Worm (Caenorhabditis elegans): ENCODE data around the gene K04G11.1.
A peak's percentile ranks its signal among the peaks of the same experiment; 100 is the strongest.

- TF ChIP-seq pha-4 (tag; optimal IDR thresholded peaks at IDR 0.05) (no peak), nhr-12 (tag; optimal IDR thresholded peaks at IDR 0.05) (no peak), nhr-28 (tag; optimal IDR thresholded peaks at IDR 0.05) (no peak), drap-1 (GFP tag; optimal IDR thresholded peaks at IDR 0.05) (peak; percentile 9), unc-62 (GFP tag; optimal IDR thresholded peaks at IDR 0.05) (peak; percentile 82), mab-5 (tag; optimal IDR thresholded peaks at IDR 0.05) (no peak), ztf-11 (tag; optimal IDR thresholded peaks at IDR 0.05) (no peak), sem-2 (GFP tag; optimal IDR thresholded peaks at IDR 0.05) (no peak), blmp-1 (tag; optimal IDR thresholded peaks at IDR 0.05) (no peak), mep-1 (tag; optimal IDR thresholded peaks at IDR 0.05) (no peak), unc-39 (tag; optimal IDR thresholded peaks at IDR 0.05) (no peak), M03D4.4 (tag; optimal IDR thresholded peaks at IDR 0.05) (no peak)
These were observed 47.4 kb upstream of the K04G11.1 start for ce11 chrX:14287888-14288287.
